Fruit fly (Drosophila melanogaster) whole organism, pupa: ENCODE results near the gene Ndc80.

ENCODE experiments used
- CG10348 ChIP-seq: fragments of 200-800 bp; sonication (Bioruptor generic); IDR thresholded peaks from 2 replicates; pipeline ENCODE4 v1.3.6; 2022; ENCODE audit warnings: missing biosample characterization, missing genetic modification characterization
- CG12605 ChIP-seq: fragments of 200-800 bp; sonication (Bioruptor generic); IDR thresholded peaks from 2 replicates; pipeline ENCODE4 v1.3.6; 2022; ENCODE audit warnings: missing biosample characterization, missing genetic modification characterization
- CG13204 ChIP-seq: fragments of 200-800 bp; sonication (Bioruptor generic); optimal IDR thresholded peaks from 2 replicates; lab custom pipeline; 2018; ENCODE audit warnings: missing biosample characterization, mild to moderate bottlenecking, missing genetic modification characterization, moderate library complexity
- CG14655 ChIP-seq: fragments of 200-800 bp; sonication (Bioruptor generic); optimal IDR thresholded peaks from 3 replicates; lab custom pipeline; 2017; ENCODE audit warnings: mild to moderate bottlenecking, missing biosample characterization, missing genetic modification reagents, missing genetic modification characterization
- CG15710 ChIP-seq: fragments of 200-800 bp; sonication (Bioruptor generic); optimal IDR thresholded peaks from 2 replicates; lab custom pipeline; 2018; ENCODE audit warnings: missing biosample characterization, mild to moderate bottlenecking, missing genetic modification characterization, moderate library complexity
- CG17806 ChIP-seq: fragments of 200-800 bp; sonication (Bioruptor generic); optimal IDR thresholded peaks from 2 replicates; lab custom pipeline; 2018; ENCODE audit warnings: missing biosample characterization, mild to moderate bottlenecking, missing genetic modification characterization, moderate library complexity
- CG32121 ChIP-seq: fragments of 200-800 bp; sonication (Bioruptor generic); IDR thresholded peaks from 2 replicates; pipeline ENCODE4 v1.3.6; 2022; ENCODE audit warnings: missing biosample characterization, missing genetic modification characterization
- CG34367 ChIP-seq: fragments of 200-800 bp; sonication (Bioruptor generic); optimal IDR thresholded peaks from 2 replicates; lab custom pipeline; 2018; ENCODE audit warnings: missing biosample characterization, mild to moderate bottlenecking, missing genetic modification characterization
- CG4496 ChIP-seq: fragments of 200-800 bp; sonication (Bioruptor generic); IDR thresholded peaks from 3 replicates; pipeline ENCODE4 v1.3.6; 2022; ENCODE audit warnings: missing biosample characterization, missing genetic modification characterization
- CG8159 ChIP-seq: fragments of 200-800 bp; sonication (Bioruptor generic); optimal IDR thresholded peaks from 3 replicates; lab custom pipeline; 2018; ENCODE audit warnings: missing biosample characterization, mild to moderate bottlenecking, missing genetic modification characterization, moderate library complexity
- CG8301 ChIP-seq: fragments of 200-800 bp; sonication (Bioruptor generic); optimal IDR thresholded peaks from 2 replicates; lab custom pipeline; 2018; ENCODE audit warnings: missing biosample characterization, mild to moderate bottlenecking, missing genetic modification characterization
- CG9948 ChIP-seq: fragments of 200-800 bp; sonication (Bioruptor generic); optimal IDR thresholded peaks from 2 replicates; lab custom pipeline; 2018; ENCODE audit warnings: missing biosample characterization, mild to moderate bottlenecking, missing genetic modification characterization, moderate library complexity
- D1 ChIP-seq: fragments of 200-800 bp; sonication (Bioruptor generic); optimal IDR thresholded peaks from 2 replicates; lab custom pipeline; 2018; ENCODE audit warnings: missing biosample characterization, mild to moderate bottlenecking, missing genetic modification characterization, moderate library complexity
- EcR ChIP-seq: fragments of 200-800 bp; sonication (Bioruptor generic); optimal IDR thresholded peaks from 3 replicates; lab custom pipeline; 2019; ENCODE audit warnings: missing biosample characterization, missing genetic modification characterization, mild to moderate bottlenecking, moderate library complexity, missing genetic modification reagents
- Ets98B ChIP-seq: fragments of 200-800 bp; sonication (Bioruptor generic); IDR thresholded peaks from 2 replicates; pipeline ENCODE4 v1.3.6; 2022; ENCODE audit warnings: missing biosample characterization, missing genetic modification characterization
- Pif1A ChIP-seq: fragments of 200-800 bp; sonication (Bioruptor generic); optimal IDR thresholded peaks from 3 replicates; lab custom pipeline; 2016; ENCODE audit warnings: missing biosample characterization, missing genetic modification characterization
- Pif1B ChIP-seq: fragments of 200-800 bp; sonication (Bioruptor generic); optimal IDR thresholded peaks from 3 replicates; lab custom pipeline; 2016; ENCODE audit warnings: missing biosample characterization, missing genetic modification characterization
- Snoo ChIP-seq: fragments of 200-800 bp; sonication (Bioruptor generic); optimal IDR thresholded peaks from 3 replicates; lab custom pipeline; 2017; ENCODE audit warnings: missing biosample characterization, mild to moderate bottlenecking, missing genetic modification characterization, inconsistent platforms
- fd96Ca ChIP-seq: fragments of 200-800 bp; sonication (Bioruptor generic); IDR thresholded peaks from 3 replicates; pipeline ENCODE4 v1.3.6; 2022; ENCODE audit warnings: missing biosample characterization, missing genetic modification characterization
- gl ChIP-seq: fragments of 200-800 bp; sonication (Bioruptor generic); optimal IDR thresholded peaks from 2 replicates; lab custom pipeline; 2018; ENCODE audit warnings: missing biosample characterization, mild to moderate bottlenecking, missing genetic modification characterization
- rn ChIP-seq: fragments of 200-800 bp; sonication (Bioruptor generic); IDR thresholded peaks from 2 replicates; pipeline ENCODE4 v1.3.6; 2022; ENCODE audit warnings: missing biosample characterization, missing genetic modification characterization

Ndc80 gene

dm6 chrX:13579322-13579721, 32.5 kb downstream of the Ndc80 start:
- TF ChIP-seq EcR (GFP tag; lab: Kevin White, UChicago): no peak

dm6 chrX:13572382-13572781, 39.5 kb downstream of the Ndc80 start:
- no peak for TF ChIP-seq CG10348 (GFP tag; lab: Robert Waterston, UW)
- TF ChIP-seq EcR (GFP tag; lab: Kevin White, UChicago): no peak
- TF ChIP-seq fd96Ca (GFP tag; lab: Robert Waterston, UW): no peak
- no peak for TF ChIP-seq D1 (tag; lab: Kevin White, UChicago)
- TF ChIP-seq CG17806: peak; percentile 27
- TF ChIP-seq CG34367 (tag; lab: Kevin White, UChicago): no peak
- no peak for TF ChIP-seq rn (GFP tag; lab: Robert Waterston, UW)
- TF ChIP-seq gl: no peak
- peak; percentile 51 for TF ChIP-seq Pif1A (GFP tag; lab: Kevin White, UChicago)
- peak; percentile 22; the same call in 1 of the 2 replicates for TF ChIP-seq CG32121 (GFP tag; lab: Robert Waterston, UW)
- peak; percentile 40 for TF ChIP-seq CG9948 (tag; lab: Kevin White, UChicago)
- TF ChIP-seq CG15710 (tag; lab: Kevin White, UChicago): peak; percentile 5
- TF ChIP-seq Ets98B (GFP tag; lab: Robert Waterston, UW): peak; percentile 14; the same call in 1 of the 2 replicates
- no peak for TF ChIP-seq CG13204 (GFP tag; lab: Kevin White, UChicago)
- TF ChIP-seq CG4496: 0 out of 3 replicates have a peak, but pooled peaks have one; percentile 23
- TF ChIP-seq CG8159 (tag; lab: Kevin White, UChicago): peak; percentile 45
- TF ChIP-seq Pif1B (GFP tag; lab: Kevin White, UChicago): peak; percentile 45
- peak; percentile 24 for TF ChIP-seq Snoo
- TF ChIP-seq CG14655 (GFP tag; lab: Kevin White, UChicago): peak; percentile 73
- no peak for TF ChIP-seq CG12605 (GFP tag; lab: Robert Waterston, UW)
- peak; percentile 59 for TF ChIP-seq CG8301 (tag; lab: Kevin White, UChicago)

- TF ChIP-seq EcR (GFP tag; lab: Kevin White, UChicago): peak; percentile 25
- no peak for TF ChIP-seq Pif1B (GFP tag; lab: Kevin White, UChicago)
Observed at dm6 chrX:13570255-13570654, 41.6 kb downstream of the Ndc80 start.

- TF ChIP-seq fd96Ca (GFP tag; lab: Robert Waterston, UW) (no peak), CG8301 (tag; lab: Kevin White, UChicago) (no peak), Pif1B (GFP tag; lab: Kevin White, UChicago) (no peak), EcR (GFP tag; lab: Kevin White, UChicago) (no peak), CG32121 (GFP tag; lab: Robert Waterston, UW) (no peak), CG10348 (GFP tag; lab: Robert Waterston, UW) (no peak), CG14655 (GFP tag; lab: Kevin White, UChicago) (no peak), CG13204 (GFP tag; lab: Kevin White, UChicago) (no peak), CG8159 (tag; lab: Kevin White, UChicago) (no peak), Pif1A (GFP tag; lab: Kevin White, UChicago) (no peak), CG9948 (tag; lab: Kevin White, UChicago) (no peak), rn (GFP tag; lab: Robert Waterston, UW) (no peak)
- TF ChIP-seq, all 21 proteins: peak for 0
Observed at dm6 chrX:13568841-13569240, 43.0 kb downstream of the Ndc80 start.

- peak; percentile 33 for TF ChIP-seq CG15710 (tag; lab: Kevin White, UChicago)
- TF ChIP-seq Pif1B (GFP tag; lab: Kevin White, UChicago): peak; percentile 58
- no peak for TF ChIP-seq CG13204 (GFP tag; lab: Kevin White, UChicago)
- peak; percentile 67 for TF ChIP-seq Pif1A (GFP tag; lab: Kevin White, UChicago)
- TF ChIP-seq CG9948 (tag; lab: Kevin White, UChicago): peak; percentile 14
- peak; percentile 40; the same call in 1 of the 2 replicates for TF ChIP-seq CG12605 (GFP tag; lab: Robert Waterston, UW)
- 0 out of 3 replicates have a peak, but pooled peaks have one; percentile 13 for TF ChIP-seq fd96Ca (GFP tag; lab: Robert Waterston, UW)
- TF ChIP-seq CG32121 (GFP tag; lab: Robert Waterston, UW): peak; percentile 34; the same call in 1 of the 2 replicates
- no peak for TF ChIP-seq CG10348 (GFP tag; lab: Robert Waterston, UW)
- TF ChIP-seq CG34367 (tag; lab: Kevin White, UChicago): no peak
- TF ChIP-seq CG4496: peak; percentile 66; the same call in 2 of the 3 replicates
- TF ChIP-seq CG14655 (GFP tag; lab: Kevin White, UChicago): peak; percentile 33
- no peak for TF ChIP-seq gl
- peak; percentile 25; the same call in 1 of the 2 replicates for TF ChIP-seq Ets98B (GFP tag; lab: Robert Waterston, UW)
- peak; percentile 47 for TF ChIP-seq Snoo
- TF ChIP-seq rn (GFP tag; lab: Robert Waterston, UW): no peak
- peak; percentile 47 for TF ChIP-seq CG8159 (tag; lab: Kevin White, UChicago)
- peak; percentile 26 for TF ChIP-seq CG17806
- TF ChIP-seq, all 21 proteins: peak for 13
Observed at dm6 chrX:13568127-13568526, 43.7 kb downstream of the Ndc80 start.

dm6 chrX:13565490-13566156, 46.2 kb downstream of the Ndc80 start:
- TF ChIP-seq CG14655 (GFP tag; lab: Kevin White, UChicago) (peak; percentile 51), Pif1B (GFP tag; lab: Kevin White, UChicago) (no peak), CG4496 (no peak), CG8301 (tag; lab: Kevin White, UChicago) (peak; percentile 21), CG13204 (GFP tag; lab: Kevin White, UChicago) (no peak), EcR (GFP tag; lab: Kevin White, UChicago) (no peak), CG32121 (GFP tag; lab: Robert Waterston, UW) (no peak), CG8159 (tag; lab: Kevin White, UChicago) (peak; percentile 13), fd96Ca (GFP tag; lab: Robert Waterston, UW) (no peak), CG12605 (GFP tag; lab: Robert Waterston, UW) (no peak), rn (GFP tag; lab: Robert Waterston, UW) (no peak), Ets98B (GFP tag; lab: Robert Waterston, UW) (peak; percentile 55), CG15710 (tag; lab: Kevin White, UChicago) (peak; percentile 34), D1 (tag; lab: Kevin White, UChicago) (no peak), CG9948 (tag; lab: Kevin White, UChicago) (peak; percentile 14), CG17806 (no peak)
- TF ChIP-seq, all 21 proteins: peak for 6
